Fruit fly (Drosophila melanogaster) whole organism, embryonic: ENCODE measurements around the gene Cp7Fa.

ENCODE experiments used
- Ada2b ChIP-seq: fragments of 200-800 bp; sonication (Bioruptor generic); IDR thresholded peaks from 2 replicates; pipeline ENCODE4 v1.3.6; 2022; ENCODE audit warnings: missing biosample characterization, missing genetic modification characterization
- CG10209 ChIP-seq: fragments of 200-800 bp; sonication (Bioruptor generic); optimal IDR thresholded peaks from 3 replicates; lab custom pipeline; 2017; ENCODE audit warnings: missing biosample characterization, mild to moderate bottlenecking, missing genetic modification characterization, missing genetic modification reagents
- CG10267 ChIP-seq: fragments of 200-800 bp; sonication (Bioruptor generic); optimal IDR thresholded peaks from 2 replicates; lab custom pipeline; 2018; ENCODE audit warnings: missing biosample characterization, mild to moderate bottlenecking, missing genetic modification characterization, moderate library complexity
- CG10462 ChIP-seq: fragments of 200-800 bp; sonication (Bioruptor generic); optimal IDR thresholded peaks from 2 replicates; lab custom pipeline; 2016; ENCODE audit warnings: missing biosample characterization, missing genetic modification characterization
- CG11247 ChIP-seq: fragments of 200-800 bp; sonication (Bioruptor generic); IDR thresholded peaks from 2 replicates; pipeline ENCODE4 v1.3.6; 2022; ENCODE audit warnings: missing biosample characterization, missing genetic modification characterization
- CG12769 ChIP-seq: fragments of 200-800 bp; sonication (Bioruptor generic); optimal IDR thresholded peaks from 2 replicates; lab custom pipeline; 2019; ENCODE audit warnings: missing biosample characterization, mild to moderate bottlenecking, missing genetic modification characterization, moderate library complexity
- CG13424 ChIP-seq: fragments of 200-800 bp; sonication (Bioruptor generic); optimal IDR thresholded peaks from 2 replicates; lab custom pipeline; 2019; ENCODE audit warnings: missing biosample characterization, mild to moderate bottlenecking, missing genetic modification characterization, moderate library complexity
- CG18262 ChIP-seq: fragments of 200-800 bp; optimal IDR thresholded peaks from 3 replicates; lab custom pipeline; 2019; ENCODE audit warnings: missing biosample characterization, mild to moderate bottlenecking, missing genetic modification characterization, moderate library complexity
- CG18476 ChIP-seq: fragments of 200-800 bp; sonication (Bioruptor generic); optimal IDR thresholded peaks from 2 replicates; lab custom pipeline; 2016; ENCODE audit warnings: missing biosample characterization, mild to moderate bottlenecking, missing genetic modification characterization
- CG3726 ChIP-seq: fragments of 200-800 bp; sonication (Bioruptor generic); IDR thresholded peaks from 3 replicates; pipeline ENCODE4, ENCODE4 v1.3.6; 2022; ENCODE audit warnings: missing biosample characterization, missing genetic modification characterization
- CG3838 ChIP-seq: fragments of 200-800 bp; sonication (Bioruptor generic); optimal IDR thresholded peaks from 3 replicates; lab custom pipeline; 2016; ENCODE audit warnings: missing biosample characterization, missing genetic modification characterization
- CG4282 ChIP-seq: fragments of 200-800 bp; sonication (Bioruptor generic); optimal IDR thresholded peaks from 2 replicates; lab custom pipeline; 2016; ENCODE audit warnings: missing biosample characterization, missing genetic modification characterization
- CG4730 ChIP-seq: fragments of 200-800 bp; sonication (Bioruptor generic); IDR thresholded peaks from 2 replicates; pipeline ENCODE4 v1.3.6; 2022; ENCODE audit warnings: missing biosample characterization, missing genetic modification characterization
- CG4854 ChIP-seq: fragments of 200-800 bp; sonication (Bioruptor generic); optimal IDR thresholded peaks from 2 replicates; lab custom pipeline; 2016; ENCODE audit warnings: missing biosample characterization, missing genetic modification characterization, inconsistent platforms
- CG7786 ChIP-seq: fragments of 200-800 bp; sonication (Bioruptor generic); optimal IDR thresholded peaks from 2 replicates; lab custom pipeline; 2016; ENCODE audit warnings: missing biosample characterization, missing genetic modification characterization
- CG8388 ChIP-seq: fragments of 200-800 bp; sonication (Bioruptor generic); optimal IDR thresholded peaks from 2 replicates; lab custom pipeline; 2019; ENCODE audit warnings: missing biosample characterization, mild to moderate bottlenecking, missing genetic modification characterization, moderate library complexity
- CG9609 ChIP-seq: fragments of 200-800 bp; sonication (Bioruptor generic); optimal IDR thresholded peaks from 3 replicates; lab custom pipeline; 2016; ENCODE audit warnings: missing biosample characterization, missing genetic modification characterization
- CG9932 ChIP-seq: fragments of 200-800 bp; sonication (Bioruptor generic); IDR thresholded peaks from 2 replicates; pipeline ENCODE4 v1.3.6; 2022; ENCODE audit warnings: missing biosample characterization, missing genetic modification characterization
- D ChIP-seq, 2 experiments: fragments of 200-800 bp in 1 of 2; fragments of >200 bp in 1 of 2; sonication (Bioruptor generic) in 1 of 2; optimal IDR thresholded peaks; 2 replicates in 1 of 2; 3 replicates in 1 of 2; lab custom pipeline; 2017; ENCODE audit warnings: mild to moderate bottlenecking in 1 of 2, missing biosample characterization in 1 of 2, missing genetic modification characterization in 1 of 2, missing genetic modification reagents in 1 of 2
- Eip74EF ChIP-seq, 2 experiments: fragments of 200-800 bp in 1 of 2; fragments of >200 bp in 1 of 2; sonication (Bioruptor generic) in 1 of 2; optimal IDR thresholded peaks; 2 replicates each; lab custom pipeline; 2017 to 2019; ENCODE audit warnings: missing biosample characterization in 2 of 2, missing genetic modification characterization in 2 of 2, mild to moderate bottlenecking in 1 of 2, moderate library complexity in 1 of 2
- H2.0 ChIP-seq: fragments of 200-800 bp; sonication (Bioruptor generic); IDR thresholded peaks from 2 replicates; pipeline ENCODE4 v1.3.6; 2022; ENCODE audit warnings: missing biosample characterization, missing genetic modification characterization
- HmgZ ChIP-seq: fragments of 200-800 bp; sonication (Bioruptor generic); optimal IDR thresholded peaks from 2 replicates; lab custom pipeline; 2018; ENCODE audit warnings: missing biosample characterization, mild to moderate bottlenecking, missing genetic modification characterization
- Hmx ChIP-seq: fragments of 200-800 bp; sonication (Bioruptor generic); optimal IDR thresholded peaks from 2 replicates; lab custom pipeline; 2016; ENCODE audit warnings: missing biosample characterization, missing genetic modification characterization
- Hr3 ChIP-seq: fragments of 200-800 bp; sonication (Bioruptor generic); optimal IDR thresholded peaks from 3 replicates; lab custom pipeline; 2016; ENCODE audit warnings: missing biosample characterization, missing genetic modification characterization
- Hr39 ChIP-seq: fragments of >200 bp; optimal IDR thresholded peaks from 2 replicates; lab custom pipeline; 2017
- Hsf ChIP-seq: fragments of 200-800 bp; sonication (Bioruptor generic); optimal IDR thresholded peaks from 3 replicates; lab custom pipeline; 2016; ENCODE audit warnings: missing biosample characterization, missing genetic modification characterization
- MBD-R2 ChIP-seq: fragments of 200-800 bp; sonication (Bioruptor generic); IDR thresholded peaks from 2 replicates; pipeline ENCODE4 v1.3.6; 2022; ENCODE audit warnings: missing biosample characterization, missing genetic modification characterization
- Scr ChIP-seq: fragments of 200-800 bp; sonication (Bioruptor generic); IDR thresholded peaks from 2 replicates; pipeline ENCODE4 v1.3.6; 2022; ENCODE audit warnings: missing biosample characterization, missing genetic modification characterization; ENCODE audit not compliant: partially characterized antibody
- Taf1 ChIP-seq: fragments of 200-800 bp; sonication (Bioruptor generic); IDR thresholded peaks from 2 replicates; pipeline ENCODE4 v1.3.6; 2022; ENCODE audit warnings: missing biosample characterization, missing genetic modification characterization
- ac ChIP-seq: fragments of 200-800 bp; sonication (Bioruptor generic); optimal IDR thresholded peaks from 3 replicates; lab custom pipeline; 2017; ENCODE audit warnings: missing biosample characterization, mild to moderate bottlenecking, missing genetic modification characterization
- amos ChIP-seq: fragments of 200-800 bp; sonication (Bioruptor generic); IDR thresholded peaks from 2 replicates; pipeline ENCODE4 v1.3.6; 2022; ENCODE audit warnings: missing biosample characterization, missing genetic modification characterization; ENCODE audit not compliant: partially characterized antibody
- eyg ChIP-seq: fragments of 200-800 bp; sonication (Bioruptor generic); optimal IDR thresholded peaks from 3 replicates; lab custom pipeline; 2016; ENCODE audit warnings: missing biosample characterization, missing genetic modification characterization
- gcm ChIP-seq: fragments of 200-800 bp; sonication (Bioruptor generic); optimal IDR thresholded peaks from 2 replicates; lab custom pipeline; 2019; ENCODE audit warnings: missing biosample characterization, mild to moderate bottlenecking, missing genetic modification characterization, moderate library complexity
- grau ChIP-seq: fragments of 200-800 bp; optimal IDR thresholded peaks from 3 replicates; lab custom pipeline; 2019; ENCODE audit warnings: missing biosample characterization, mild to moderate bottlenecking, missing genetic modification characterization, moderate library complexity
- jigr1 ChIP-seq: fragments of 200-800 bp; sonication (Bioruptor generic); IDR thresholded peaks from 3 replicates; pipeline ENCODE4 v1.3.6; 2022; ENCODE audit warnings: missing biosample characterization, missing genetic modification characterization
- ken ChIP-seq: fragments of 200-800 bp; sonication (Bioruptor generic); IDR thresholded peaks from 3 replicates; pipeline ENCODE4 v1.3.6; 2022; ENCODE audit warnings: missing biosample characterization, missing genetic modification characterization
- nmo ChIP-seq: fragments of 200-800 bp; sonication (Bioruptor generic); optimal IDR thresholded peaks from 2 replicates; lab custom pipeline; 2018; ENCODE audit warnings: missing biosample characterization, mild to moderate bottlenecking, missing genetic modification characterization, moderate library complexity
- p53 ChIP-seq: fragments of 200-800 bp; sonication (Bioruptor generic); optimal IDR thresholded peaks from 2 replicates; lab custom pipeline; 2016; ENCODE audit warnings: missing biosample characterization, missing genetic modification characterization
- peb ChIP-seq: fragments of 200-800 bp; sonication (Bioruptor generic); IDR thresholded peaks from 2 replicates; pipeline ENCODE4 v1.3.6; 2022; ENCODE audit warnings: missing biosample characterization, missing genetic modification characterization
- pho ChIP-seq: fragments of 200-800 bp; sonication (Bioruptor generic); optimal IDR thresholded peaks from 2 replicates; lab custom pipeline; 2016; ENCODE audit warnings: missing biosample characterization, missing genetic modification characterization
- psq ChIP-seq: fragments of 200-800 bp; sonication (Bioruptor generic); optimal IDR thresholded peaks from 2 replicates; lab custom pipeline; 2017; ENCODE audit warnings: missing biosample characterization, missing genetic modification characterization
- scrt ChIP-seq: fragments of 200-800 bp; sonication (Bioruptor generic); optimal IDR thresholded peaks from 2 replicates; lab custom pipeline; 2018; ENCODE audit warnings: missing biosample characterization, mild to moderate bottlenecking, missing genetic modification characterization, moderate library complexity
- sens-2 ChIP-seq: fragments of 200-800 bp; sonication (Bioruptor generic); IDR thresholded peaks from 2 replicates; pipeline ENCODE4 v1.3.6; 2022; ENCODE audit warnings: missing biosample characterization, missing genetic modification characterization
- sisA ChIP-seq: fragments of 200-800 bp; sonication (Bioruptor generic); IDR thresholded peaks from 2 replicates; pipeline ENCODE4 v1.3.6; 2022; ENCODE audit warnings: missing biosample characterization, missing genetic modification characterization
- unc-4 ChIP-seq: fragments of 200-800 bp; sonication (Bioruptor generic); IDR thresholded peaks from 2 replicates; pipeline ENCODE4 v1.3.6; 2022; ENCODE audit warnings: missing biosample characterization, missing genetic modification characterization; ENCODE audit not compliant: partially characterized antibody
- unpg ChIP-seq: fragments of 200-800 bp; sonication (Bioruptor generic); optimal IDR thresholded peaks from 3 replicates; lab custom pipeline; 2018; ENCODE audit warnings: missing biosample characterization, mild to moderate bottlenecking, missing genetic modification characterization, moderate library complexity
- vfl ChIP-seq: fragments of 200-800 bp; sonication (Bioruptor generic); optimal IDR thresholded peaks from 2 replicates; lab custom pipeline; 2016; ENCODE audit warnings: missing biosample characterization, missing genetic modification characterization
- vvl ChIP-seq: fragments of 200-800 bp; sonication (Bioruptor generic); IDR thresholded peaks from 2 replicates; pipeline ENCODE4 v1.3.6; 2022; ENCODE audit warnings: missing biosample characterization, missing genetic modification characterization
- z ChIP-seq: fragments of 200-800 bp; sonication (Bioruptor generic); IDR thresholded peaks from 3 replicates; pipeline ENCODE4 v1.3.6; 2022; ENCODE audit warnings: missing biosample characterization, missing genetic modification characterization
- zf30C ChIP-seq: fragments of 200-800 bp; sonication (Bioruptor generic); optimal IDR thresholded peaks from 3 replicates; lab custom pipeline; 2018; ENCODE audit warnings: missing biosample characterization, mild to moderate bottlenecking, missing genetic modification characterization

Cp7Fa gene

DNA sequence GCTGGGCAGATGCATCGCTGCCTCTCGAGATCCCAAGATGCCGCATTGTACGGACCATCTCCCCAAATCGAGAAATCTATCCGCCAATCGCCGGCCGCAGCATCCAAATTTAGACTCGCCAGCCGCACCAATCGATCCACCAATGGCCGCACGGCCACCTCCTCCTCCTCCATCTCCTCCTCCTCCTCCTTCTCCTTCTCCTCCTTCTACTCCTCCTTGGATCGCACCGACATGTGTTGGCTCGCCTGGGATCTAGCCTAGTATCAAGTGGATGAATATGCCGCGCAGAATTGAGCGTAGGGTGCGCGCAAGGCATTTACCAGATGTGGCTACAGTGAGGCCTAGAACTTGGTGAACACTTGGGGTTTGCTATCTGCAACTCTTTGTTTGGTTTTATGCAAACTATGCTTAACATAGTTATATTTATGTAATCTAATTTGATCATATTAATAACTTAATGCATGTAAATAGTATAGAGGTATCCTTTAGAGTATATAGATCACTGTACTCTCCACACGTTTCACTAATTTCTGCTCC lies 15.6 kb upstream of the Cp7Fa start, which contains the start of gene org-1 (continued):
- TF ChIP-seq unc-4 (GFP tag; lab: Robert Waterston, UW) (no peak), CG18262 (tag; lab: Kevin White, UChicago) (peak; percentile 96), eyg (GFP tag; lab: Kevin White, UChicago) (peak; percentile 21), ac (GFP tag; lab: Kevin White, UChicago) (peak; percentile 93), gcm (peak; percentile 93), zf30C (no peak), HmgZ (tag; lab: Kevin White, UChicago) (peak; percentile 94), nmo (GFP tag; lab: Kevin White, UChicago) (peak; percentile 97), sisA (GFP tag; lab: Robert Waterston, UW) (peak; percentile 98), CG10209 (GFP tag; lab: Kevin White, UChicago) (peak; percentile 93), ken (GFP tag; lab: Robert Waterston, UW) (peak; percentile 98), CG8388 (GFP tag; lab: Kevin White, UChicago) (peak; percentile 95), CG7786 (peak; percentile 76), jigr1 (GFP tag; lab: Robert Waterston, UW) (peak; percentile 97), Hmx (GFP tag; lab: Kevin White, UChicago) (peak; percentile 51), CG10267 (peak; percentile 90), CG11247 (GFP tag; lab: Robert Waterston, UW) (peak; percentile 96), Ada2b (peak; percentile 98), CG4282 (GFP tag; lab: Kevin White, UChicago) (no peak), Taf1 (peak; percentile 95), CG10462 (GFP tag; lab: Kevin White, UChicago) (peak; percentile 91), CG3838 (GFP tag; lab: Kevin White, UChicago) (peak; percentile 50), CG3726 (GFP tag; lab: Robert Waterston, UW) (peak; percentile 96), Hr3 (GFP tag; lab: Kevin White, UChicago) (peak; percentile 94), CG4854 (peak; percentile 77), CG9609 (GFP tag; lab: Kevin White, UChicago) (peak; percentile 65), Eip74EF (GFP tag; optimal IDR thresholded peaks at IDR 0.05; lab: Kevin White, UChicago) (peak in 1 of 2 experiments; percentile 88), amos (GFP tag; lab: Robert Waterston, UW) (no peak), z (GFP tag; lab: Robert Waterston, UW) (peak; percentile 82), scrt (GFP tag; lab: Kevin White, UChicago) (peak; percentile 84), CG13424 (tag; lab: Kevin White, UChicago) (peak; percentile 97), CG12769 (tag; lab: Kevin White, UChicago) (peak; percentile 95), unpg (GFP tag; lab: Kevin White, UChicago) (peak; percentile 97), pho (peak; percentile 66), MBD-R2 (GFP tag; lab: Robert Waterston, UW) (peak; percentile 89), sens-2 (peak; percentile 97), psq (GFP tag; lab: Kevin White, UChicago) (peak; percentile 72), D (optimal IDR thresholded peaks at IDR 0.05; lab: Kevin White, UChicago) (no peak), D (GFP tag; optimal IDR thresholded peaks at IDR 0.05; lab: Kevin White, UChicago) (peak; percentile 96), H2.0 (GFP tag; lab: Robert Waterston, UW) (peak; percentile 98), Hr39 (lab: Kevin White, UChicago) (peak; percentile 30), peb (GFP tag; lab: Robert Waterston, UW) (peak; percentile 96), grau (tag; lab: Kevin White, UChicago) (peak; percentile 100), Hsf (peak; percentile 91), p53 (GFP tag; lab: Kevin White, UChicago) (no peak), CG9932 (GFP tag; lab: Robert Waterston, UW) (peak; percentile 95), vvl (GFP tag; lab: Robert Waterston, UW) (peak; percentile 99), vfl (peak; percentile 51), CG4730 (GFP tag; lab: Robert Waterston, UW) (peak; percentile 97), CG18476 (peak; percentile 88), Scr (no peak)
